Worm (Caenorhabditis elegans) whole organism, L1 larva: Measurements from ENCODE around the gene EEED8.13.

Experiments used
- alr-1 ChIP-seq: fragments of 200-800 bp; sonication (Bioruptor generic); optimal IDR thresholded peaks from 2 replicates; lab custom pipeline; 2018; ENCODE audit warnings: borderline replicate concordance, mild to moderate bottlenecking, missing genetic modification characterization, missing compliant biosample characterization
- blmp-1 ChIP-seq: fragments of 150-350 bp; optimal IDR thresholded peaks from 2 replicates; lab custom pipeline; 2014; ENCODE audit warnings: missing biosample characterization, missing genetic modification characterization
- ceh-63 ChIP-seq: fragments of 200-800 bp; sonication (Bioruptor generic); optimal IDR thresholded peaks from 2 replicates; lab custom pipeline; 2018; ENCODE audit warnings: mild to moderate bottlenecking, missing genetic modification characterization, missing compliant biosample characterization
- ceh-82 ChIP-seq, 3 experiments: fragments of 150-350 bp in 1 of 3; sonication (generic microtip) in 2 of 3; optimal IDR thresholded peaks; 2 replicates each; lab custom pipeline; 2014 to 2017; ENCODE audit warnings: missing biosample characterization in 3 of 3, missing genetic modification characterization in 3 of 3
- ceh-88 ChIP-seq: fragments of 200-800 bp; sonication (Bioruptor generic); IDR thresholded peaks from 2 replicates; pipeline ENCODE4 v1.3.6; 2022; ENCODE audit warnings: missing genetic modification characterization, missing compliant biosample characterization
- ces-1 ChIP-seq: fragments of 150-350 bp; optimal IDR thresholded peaks from 2 replicates; lab custom pipeline; 2014; ENCODE audit warnings: missing biosample characterization, missing genetic modification reagents, missing genetic modification characterization
- dsc-1 ChIP-seq: sonication (generic microtip); optimal IDR thresholded peaks from 2 replicates; lab custom pipeline; 2016; ENCODE audit warnings: mild to moderate bottlenecking, missing genetic modification characterization, missing compliant biosample characterization
- efl-1 ChIP-seq, 4 experiments: fragments of 150-350 bp; optimal IDR thresholded peaks in 3 of 4; peaks in 1 of 4; 1 replicate in 1 of 4; 2 replicates in 3 of 4; lab custom pipeline; 2014; ENCODE audit warnings: missing biosample characterization in 2 of 4, missing genetic modification characterization in 2 of 4, missing genetic modification reagents in 2 of 4
- egl-13 ChIP-seq: sonication (generic microtip); optimal IDR thresholded peaks from 2 replicates; lab custom pipeline; 2016; ENCODE audit warnings: missing genotype, missing genetic modification reagents, missing genetic modification characterization, missing compliant biosample characterization
- egl-27 ChIP-seq, 2 experiments: fragments of 150-350 bp in 1 of 2; sonication (generic microtip); optimal IDR thresholded peaks; 3 replicates each; lab custom pipeline; 2017 to 2018; ENCODE audit warnings: missing biosample characterization in 2 of 2, missing genetic modification characterization in 2 of 2, missing genetic modification reagents in 2 of 2
- elt-2 ChIP-seq: sonication (generic microtip); optimal IDR thresholded peaks from 2 replicates; lab custom pipeline; 2016; ENCODE audit warnings: missing genetic modification characterization, mild to moderate bottlenecking, inconsistent platforms, missing compliant biosample characterization, missing genetic modification reagents
- elt-3 ChIP-seq, 6 experiments: fragments of 150-350 bp in 1 of 6; sonication (generic microtip); optimal IDR thresholded peaks; 2 replicates each; lab custom pipeline; 2017 to 2018; ENCODE audit warnings: missing biosample characterization in 6 of 6, missing genetic modification characterization in 6 of 6, inconsistent platforms in 1 of 6
- fkh-8 ChIP-seq: sonication (generic microtip); optimal IDR thresholded peaks from 2 replicates; lab custom pipeline; 2016; ENCODE audit warnings: mild to moderate bottlenecking, missing genetic modification characterization, missing compliant biosample characterization
- hpl-2 ChIP-seq: fragments of 150-350 bp; optimal IDR thresholded peaks from 2 replicates; lab custom pipeline; 2014; ENCODE audit warnings: missing biosample characterization, missing genetic modification reagents, missing genetic modification characterization
- lin-13 ChIP-seq: fragments of 150-350 bp; optimal IDR thresholded peaks from 2 replicates; lab custom pipeline; 2014; ENCODE audit warnings: missing biosample characterization, missing genetic modification reagents, missing genetic modification characterization
- lin-14 ChIP-seq: fragments of 200-800 bp; sonication (Bioruptor generic); optimal IDR thresholded peaks from 2 replicates; lab custom pipeline; 2018; ENCODE audit warnings: mild to moderate bottlenecking, missing genetic modification characterization, moderate library complexity, missing compliant biosample characterization
- lsy-2 ChIP-seq, 2 experiments: fragments of 150-350 bp; optimal IDR thresholded peaks; 2 replicates each; lab custom pipeline; 2014; ENCODE audit warnings: missing biosample characterization in 2 of 2, missing genetic modification characterization in 2 of 2
- mab-9 ChIP-seq: fragments of 200-800 bp; sonication (Bioruptor generic); IDR thresholded peaks from 2 replicates; pipeline ENCODE4 v1.3.6; 2022; ENCODE audit warnings: missing genetic modification reagents, missing genetic modification characterization, missing compliant biosample characterization
- mef-2 ChIP-seq: fragments of 150-350 bp; optimal IDR thresholded peaks from 2 replicates; lab custom pipeline; 2014; ENCODE audit warnings: missing biosample characterization, missing genetic modification characterization
- nhr-12 ChIP-seq: sonication (generic microtip); optimal IDR thresholded peaks from 2 replicates; lab custom pipeline; 2017; ENCODE audit warnings: missing biosample characterization, missing genetic modification characterization
- nhr-19 ChIP-seq: fragments of 200-800 bp; sonication (Bioruptor generic); conservative IDR thresholded peaks from 2 replicates; pipeline ENCODE4 v1.3.6; 2022; ENCODE audit warnings: missing genetic modification characterization, missing compliant biosample characterization
- nhr-20 ChIP-seq: sonication (generic microtip); optimal IDR thresholded peaks from 2 replicates; lab custom pipeline; 2016; ENCODE audit warnings: mild to moderate bottlenecking, missing genetic modification characterization, missing compliant biosample characterization
- nhr-76 ChIP-seq: sonication (generic microtip); optimal IDR thresholded peaks from 2 replicates; lab custom pipeline; 2017; ENCODE audit warnings: missing biosample characterization, missing genetic modification characterization
- nhr-77 ChIP-seq: fragments of 150-350 bp; optimal IDR thresholded peaks from 2 replicates; lab custom pipeline; 2014; ENCODE audit warnings: missing biosample characterization, missing genetic modification characterization
- nhr-85 ChIP-seq: sonication (generic microtip); peaks from one replicate; lab custom pipeline; 2016; ENCODE audit warnings: missing genetic modification characterization, inconsistent platforms, missing compliant biosample characterization
- pax-3 ChIP-seq: fragments of 200-800 bp; sonication (Bioruptor generic); optimal IDR thresholded peaks from 2 replicates; lab custom pipeline; 2018; ENCODE audit warnings: mild to moderate bottlenecking, missing genetic modification characterization, moderate library complexity, missing compliant biosample characterization
- rnt-1 ChIP-seq: sonication (generic microtip); optimal IDR thresholded peaks from 2 replicates; lab custom pipeline; 2016; ENCODE audit warnings: mild to moderate bottlenecking, missing genetic modification characterization, moderate library complexity, missing compliant biosample characterization
- snpc-4 ChIP-seq: fragments of 150-350 bp; optimal IDR thresholded peaks from 2 replicates; lab custom pipeline; 2014; ENCODE audit warnings: missing biosample characterization, missing genetic modification characterization
- tlp-1 ChIP-seq: fragments of 150-350 bp; optimal IDR thresholded peaks from 2 replicates; lab custom pipeline; 2014; ENCODE audit warnings: missing biosample characterization, missing genetic modification characterization
- unc-130 ChIP-seq: fragments of 150-350 bp; optimal IDR thresholded peaks from 2 replicates; lab custom pipeline; 2017; ENCODE audit warnings: missing biosample characterization, missing genetic modification characterization, inconsistent platforms
- unc-86 ChIP-seq: sonication (generic microtip); optimal IDR thresholded peaks from 2 replicates; lab custom pipeline; 2016; ENCODE audit warnings: missing genetic modification characterization, missing compliant biosample characterization
- zag-1 ChIP-seq: fragments of 150-350 bp; optimal IDR thresholded peaks from 2 replicates; lab custom pipeline; 2014; ENCODE audit warnings: missing biosample characterization, missing genetic modification characterization

EEED8.13 gene

ce11 chrII:5451278-5451677 lies 38.9 kb upstream of the EEED8.13 start:
- TF ChIP-seq dsc-1 (tag; lab: Kevin White, UChicago) (no peak), pax-3 (no peak), nhr-85 (tag; lab: Kevin White, UChicago) (peak; percentile 66), ceh-88 (no peak)

- TF ChIP-seq blmp-1, result peak; percentile 74
- peak; percentile 0 for TF ChIP-seq nhr-20 (tag; lab: Kevin White, UChicago)
- peak; percentile 67 for TF ChIP-seq nhr-85 (tag; lab: Kevin White, UChicago)
- TF ChIP-seq ceh-63 (GFP tag; lab: Kevin White, UChicago), result no peak
- peak in 1 of 6 experiments; percentile 12 for TF ChIP-seq elt-3 (tag; optimal IDR thresholded peaks at IDR 0.05; lab: Kevin White, UChicago)
- TF ChIP-seq egl-27 (tag; optimal IDR thresholded peaks at IDR 0.05; lab: Kevin White, UChicago), result no peak
These were observed 37.3 kb upstream of the EEED8.13 start for ce11 chrII:5449620-5450019.

- TF ChIP-seq tlp-1 (tag; lab: Kevin White, UChicago), result no peak
- TF ChIP-seq efl-1 (optimal IDR thresholded peaks at IDR 0.05; lab: Kevin White, UChicago), result peak in 1 of 2 experiments; percentile 6
- no peak for TF ChIP-seq efl-1 (GFP tag; optimal IDR thresholded peaks at IDR 0.05 in 1 of 2; lab: Kevin White, UChicago)
- TF ChIP-seq rnt-1 (tag; lab: Kevin White, UChicago), result peak; percentile 72
- TF ChIP-seq dsc-1 (tag; lab: Kevin White, UChicago), result peak; percentile 32
- TF ChIP-seq lin-14 (GFP tag; lab: Kevin White, UChicago), result peak; percentile 59
- no peak for TF ChIP-seq egl-13
- TF ChIP-seq nhr-19 (GFP tag; lab: Robert Waterston, UW), result peak; percentile 41
These were observed 36.9 kb upstream of the EEED8.13 start for ce11 chrII:5449219-5449618.

ce11 chrII:5447381-5447780 lies 35.0 kb upstream of the EEED8.13 start, which contains the start of gene cex-1:
TSS of gene cex-1 (plus strand) at chrII:5447681.
- TF ChIP-seq dsc-1 (tag; lab: Kevin White, UChicago), result no peak
- no peak for TF ChIP-seq mef-2 (tag; lab: Kevin White, UChicago)
- no peak for TF ChIP-seq lin-13 (GFP tag; lab: Kevin White, UChicago)
- no peak for TF ChIP-seq ces-1 (GFP tag; lab: Kevin White, UChicago)
- no peak for TF ChIP-seq nhr-76 (tag; lab: Kevin White, UChicago)
- no peak for TF ChIP-seq egl-27 (tag; optimal IDR thresholded peaks at IDR 0.05; lab: Kevin White, UChicago)
- no peak for TF ChIP-seq snpc-4
- TF ChIP-seq fkh-8 (tag; lab: Kevin White, UChicago), result no peak
- TF ChIP-seq nhr-12 (tag; lab: Kevin White, UChicago), result no peak
- no peak for TF ChIP-seq unc-130
- no peak for TF ChIP-seq ceh-82 (tag; optimal IDR thresholded peaks at IDR 0.05; lab: Kevin White, UChicago)
- TF ChIP-seq nhr-77 (tag; lab: Kevin White, UChicago), result no peak
- TF ChIP-seq nhr-20 (tag; lab: Kevin White, UChicago), result no peak
- TF ChIP-seq hpl-2 (GFP tag; lab: Kevin White, UChicago), result no peak
- TF ChIP-seq mab-9 (GFP tag; lab: Robert Waterston, UW), result no peak
- TF ChIP-seq lin-14 (GFP tag; lab: Kevin White, UChicago), result no peak
- TF ChIP-seq, all 84 proteins: peak for 0

ce11 chrII:5446506-5446905 lies 34.1 kb upstream of the EEED8.13 start, which contains the start of gene nmr-1:
TSS of gene nmr-1 (minus strand) at chrII:5446606.
- TF ChIP-seq lsy-2 (tag; optimal IDR thresholded peaks at IDR 0.05; lab: Kevin White, UChicago) (no peak), lin-13 (GFP tag; lab: Kevin White, UChicago) (no peak), zag-1 (tag; lab: Kevin White, UChicago) (no peak), tlp-1 (tag; lab: Kevin White, UChicago) (no peak), elt-2 (tag; lab: Kevin White, UChicago) (no peak), nhr-12 (tag; lab: Kevin White, UChicago) (no peak), alr-1 (tag; lab: Kevin White, UChicago) (no peak), nhr-77 (tag; lab: Kevin White, UChicago) (no peak), unc-86 (tag; lab: Kevin White, UChicago) (no peak), ceh-63 (GFP tag; lab: Kevin White, UChicago) (no peak)
